Worm (Caenorhabditis elegans): ENCODE measurements around the gene C53B4.2.
A peak's percentile ranks its signal among the peaks of the same experiment; 100 is the strongest.

The C53B4.2 gene

ce11 chrIV:8947146-8947545, 18.8 kb upstream of the C53B4.2 start (continued):
- peak in 1 of 2 experiments; percentile 33 for TF ChIP-seq efl-1 (optimal IDR thresholded peaks at IDR 0.05)
- TF ChIP-seq efl-1 (GFP tag; optimal IDR thresholded peaks at IDR 0.05 in 1 of 2): peak; percentile 17 to 32
- no peak for TF ChIP-seq C16A3.4 (tag; optimal IDR thresholded peaks at IDR 0.05)
- TF ChIP-seq ces-1 (GFP tag; optimal IDR thresholded peaks at IDR 0.05): no peak
- peak; percentile 47 for TF ChIP-seq mep-1 (tag; optimal IDR thresholded peaks at IDR 0.05)
- no peak for TF ChIP-seq zag-1 (tag; optimal IDR thresholded peaks at IDR 0.05)
- TF ChIP-seq grh-1 (GFP tag; IDR thresholded peaks at IDR 0.05): no peak
- TF ChIP-seq unc-30 (tag; optimal IDR thresholded peaks at IDR 0.05): no peak
- TF ChIP-seq zip-4 (GFP tag; optimal IDR thresholded peaks at IDR 0.05): no peak
- TF ChIP-seq F16B12.6 (tag; optimal IDR thresholded peaks at IDR 0.05): no peak
- TF ChIP-seq fkh-8 (tag; optimal IDR thresholded peaks at IDR 0.05): peak; percentile 73
- peak; percentile 31 to 62 for TF ChIP-seq lsy-2 (tag; optimal IDR thresholded peaks at IDR 0.05)
- TF ChIP-seq ceh-90 (tag; optimal IDR thresholded peaks at IDR 0.05): no peak
- no peak for TF ChIP-seq ztf-4 (tag; optimal IDR thresholded peaks at IDR 0.05)
- TF ChIP-seq aha-1 (tag; optimal IDR thresholded peaks at IDR 0.05): no peak
- peak; percentile 50 for TF ChIP-seq snpc-4 (tag; optimal IDR thresholded peaks at IDR 0.05)
- no peak for TF ChIP-seq aly-2 (tag; optimal IDR thresholded peaks at IDR 0.05)
- peak; percentile 60 for TF ChIP-seq tbx-2 (tag; optimal IDR thresholded peaks at IDR 0.05)
- peak in 1 of 2 experiments; percentile 52 for TF ChIP-seq mdl-1 (tag; optimal IDR thresholded peaks at IDR 0.05)
- TF ChIP-seq ceh-8 (GFP tag; optimal IDR thresholded peaks at IDR 0.05): peak; percentile 86
- no peak for TF ChIP-seq ceh-88 (GFP tag; IDR thresholded peaks at IDR 0.05)
- TF ChIP-seq Y116A8C.19 (tag; optimal IDR thresholded peaks at IDR 0.05; ENCODE audit: borderline replicate concordance): no peak
- peak; percentile 76 for TF ChIP-seq dsc-1 (tag; optimal IDR thresholded peaks at IDR 0.05)
- TF ChIP-seq nhr-84 (tag; optimal IDR thresholded peaks at IDR 0.05): no peak
- no peak for TF ChIP-seq unc-62 (GFP tag; optimal IDR thresholded peaks at IDR 0.05)
- TF ChIP-seq pax-3 (tag; optimal IDR thresholded peaks at IDR 0.05): peak; percentile 0
- TF ChIP-seq sup-37 (GFP tag; optimal IDR thresholded peaks at IDR 0.05): peak; percentile 24
- TF ChIP-seq lin-15B (tag; optimal IDR thresholded peaks at IDR 0.05): no peak
- peak; percentile 23 for TF ChIP-seq egl-13 (tag; optimal IDR thresholded peaks at IDR 0.05)
- TF ChIP-seq nhr-19 (GFP tag; conservative IDR thresholded peaks at IDR 0.05): no peak; the same call in 1 of the 2 replicates
- TF ChIP-seq irx-1 (tag; optimal IDR thresholded peaks at IDR 0.05): peak; percentile 32
- TF ChIP-seq lin-13 (GFP tag; optimal IDR thresholded peaks at IDR 0.05): no peak
- TF ChIP-seq hlh-17 (GFP tag; optimal IDR thresholded peaks at IDR 0.05; ENCODE audit: borderline replicate concordance): no peak
- TF ChIP-seq blmp-1 (tag; optimal IDR thresholded peaks at IDR 0.05): no peak
- no peak for TF ChIP-seq nhr-90 (tag; optimal IDR thresholded peaks at IDR 0.05; ENCODE audit: poor library complexity)
- no peak for TF ChIP-seq jun-1 (tag; optimal IDR thresholded peaks at IDR 0.05)
- peak; percentile 64 for TF ChIP-seq rnt-1 (tag; optimal IDR thresholded peaks at IDR 0.05)
- TF ChIP-seq sox-4 (tag; optimal IDR thresholded peaks at IDR 0.05): no peak
- no peak for TF ChIP-seq sptf-1 (tag; optimal IDR thresholded peaks at IDR 0.05)
- peak; percentile 91 for TF ChIP-seq nhr-71 (tag; optimal IDR thresholded peaks at IDR 0.05)
- TF ChIP-seq nhr-76 (tag; optimal IDR thresholded peaks at IDR 0.05): no peak
- no peak for TF ChIP-seq fkh-4 (tag; optimal IDR thresholded peaks at IDR 0.05; ENCODE audit: borderline replicate concordance)
- no peak for TF ChIP-seq C04F5.9 (tag; optimal IDR thresholded peaks at IDR 0.05)
- no peak for TF ChIP-seq ets-5 (GFP tag; IDR thresholded peaks at IDR 0.05)
- peak; percentile 20; the same call in 1 of the 2 replicates for TF ChIP-seq isw-1 (GFP tag; IDR thresholded peaks at IDR 0.05)
- TF ChIP-seq hpl-2 (GFP tag; optimal IDR thresholded peaks at IDR 0.05): no peak
- no peak for TF ChIP-seq nhr-11 (tag; optimal IDR thresholded peaks at IDR 0.05)
- TF ChIP-seq lin-39 (tag; optimal IDR thresholded peaks at IDR 0.05): peak; percentile 67
- TF ChIP-seq nhr-20 (tag; optimal IDR thresholded peaks at IDR 0.05): peak; percentile 62
- peak; percentile 50 for TF ChIP-seq xbp-1 (tag; optimal IDR thresholded peaks at IDR 0.05)
- no peak for TF ChIP-seq fkh-10 (GFP tag; optimal IDR thresholded peaks at IDR 0.05)

All from whole organism, L1 larva.